Worm (Caenorhabditis elegans): ENCODE measurements around the gene sumv-1.

DNA sequence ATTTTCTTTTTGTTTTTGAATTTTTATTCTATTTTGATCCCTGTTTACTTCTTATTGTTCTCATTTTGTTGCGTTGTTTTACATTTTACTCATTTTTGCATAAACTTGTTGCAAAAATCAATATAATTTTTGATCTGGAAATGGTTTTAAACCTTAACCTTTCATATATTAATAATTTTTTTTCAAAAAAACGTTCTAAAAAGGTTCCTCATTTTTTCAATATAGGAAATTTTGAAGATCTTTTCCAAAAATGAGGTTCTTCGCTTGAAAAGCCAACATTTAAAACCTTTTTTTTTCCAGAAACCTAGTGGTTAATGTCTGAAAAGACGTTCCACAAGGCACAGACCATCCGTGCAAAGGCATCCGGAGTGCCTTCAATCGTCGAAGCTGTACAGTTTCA lies 6.4 kb upstream of the sumv-1 start, which contains the start of gene gop-3:
- no peak for TF ChIP-seq unc-62 (GFP tag; optimal IDR thresholded peaks at IDR 0.05)
- TF ChIP-seq nhr-76 (tag; optimal IDR thresholded peaks at IDR 0.05) = no peak
- no peak for TF ChIP-seq snpc-4 (tag; optimal IDR thresholded peaks at IDR 0.05)
- no peak for TF ChIP-seq flh-1 (GFP tag; optimal IDR thresholded peaks at IDR 0.05)
- no peak for TF ChIP-seq lin-13 (tag; optimal IDR thresholded peaks at IDR 0.05)
- TF ChIP-seq ceh-39 (tag; optimal IDR thresholded peaks at IDR 0.05) = no peak
- TF ChIP-seq ztf-11 (tag; optimal IDR thresholded peaks at IDR 0.05) = no peak

Measured in whole organism, mixed stage, embryonic.